Fruit fly (Drosophila melanogaster): ENCODE data around the gene Pfdn6.

Pfdn6 gene

dm6 chr3L:19928435-19929011 is 5.1 kb downstream of the Pfdn6 start, which contains the start of the genes CG8004 and RhoGDI:
CG8004 (minus strand) TSS chr3L:19928508.
RhoGDI (plus strand) TSS chr3L:19928743.
- TF ChIP-seq salr (GFP tag; optimal IDR thresholded peaks at IDR 0.05) (no peak), Ets96B (tag; optimal IDR thresholded peaks at IDR 0.05) (no peak), Eip78C (GFP tag) (peak; percentile 72), fd85E (GFP tag; optimal IDR thresholded peaks at IDR 0.05) (no peak), CG3032 (tag; optimal IDR thresholded peaks at IDR 0.05) (peak; percentile 60), OdsH (GFP tag; optimal IDR thresholded peaks at IDR 0.05) (peak; percentile 63), CG15336 (GFP tag; IDR thresholded peaks at IDR 0.05) (peak; percentile 53), CG11294 (GFP tag; IDR thresholded peaks at IDR 0.05) (no peak), dac (GFP tag; optimal IDR thresholded peaks at IDR 0.05) (no peak), CG1621 (tag; optimal IDR thresholded peaks at IDR 0.05) (peak; percentile 7), Eip75B (GFP tag; optimal IDR thresholded peaks at IDR 0.05) (peak; percentile 61), Sox102F (GFP tag; optimal IDR thresholded peaks at IDR 0.05) (peak; percentile 11), CG10669 (GFP tag; optimal IDR thresholded peaks at IDR 0.05) (peak; percentile 7), CG8319 (GFP tag; optimal IDR thresholded peaks at IDR 0.05) (no peak), achi (GFP tag; optimal IDR thresholded peaks at IDR 0.05) (peak; percentile 67), CG34406 (GFP tag; optimal IDR thresholded peaks at IDR 0.05) (peak; percentile 7), Sox15 (GFP tag; optimal IDR thresholded peaks at IDR 0.05) (peak; percentile 1), CG7368 (GFP tag; optimal IDR thresholded peaks at IDR 0.05) (no peak), CG8119 (GFP tag; IDR thresholded peaks at IDR 0.05) (no peak), CG6276 (GFP tag; optimal IDR thresholded peaks at IDR 0.05) (no peak), Sox14 (GFP tag; optimal IDR thresholded peaks at IDR 0.05) (peak; percentile 89), Ets21C (GFP tag; optimal IDR thresholded peaks at IDR 0.05) (peak; percentile 60), spab (GFP tag; optimal IDR thresholded peaks at IDR 0.05) (no peak), CG4318 (GFP tag; optimal IDR thresholded peaks at IDR 0.05) (no peak), Hr38 (GFP tag; optimal IDR thresholded peaks at IDR 0.05) (no peak), Lpt (GFP tag; optimal IDR thresholded peaks at IDR 0.05) (no peak), pdm3 (GFP tag; optimal IDR thresholded peaks at IDR 0.05) (peak; percentile 78), CG6808 (GFP tag; optimal IDR thresholded peaks at IDR 0.05) (no peak), CG11762 (GFP tag; optimal IDR thresholded peaks at IDR 0.05; ENCODE audit: insufficient read depth) (no peak), CG9139 (GFP tag; optimal IDR thresholded peaks at IDR 0.05) (no peak), svp (GFP tag) (peak; percentile 87), CG11902 (GFP tag; optimal IDR thresholded peaks at IDR 0.05) (no peak), Hr4 (GFP tag; optimal IDR thresholded peaks at IDR 0.05) (peak; percentile 76), Eip93F (GFP tag; optimal IDR thresholded peaks at IDR 0.05) (peak; percentile 31), Gug (GFP tag; IDR thresholded peaks at IDR 0.05) (no peak), CG10631 (GFP tag; optimal IDR thresholded peaks at IDR 0.05) (peak; percentile 56), CG6163 (GFP tag; IDR thresholded peaks at IDR 0.05) (no peak), fd59A (GFP tag; optimal IDR thresholded peaks at IDR 0.05) (no peak), CG6854 (GFP tag; optimal IDR thresholded peaks at IDR 0.05) (no peak), net (GFP tag; optimal IDR thresholded peaks at IDR 0.05) (peak; percentile 22), lz (GFP tag; optimal IDR thresholded peaks at IDR 0.05) (peak; percentile 67), eg (GFP tag; IDR thresholded peaks at IDR 0.05) (peak; percentile 47; the same call in 2 of the 3 replicates), CG31627 (GFP tag; optimal IDR thresholded peaks at IDR 0.05) (peak; percentile 77), CG32006 (GFP tag; optimal IDR thresholded peaks at IDR 0.05) (peak; percentile 40), acj6 (GFP tag; optimal IDR thresholded peaks at IDR 0.05) (peak; percentile 52), dsx (GFP tag; optimal IDR thresholded peaks at IDR 0.05; ENCODE audit: poor library complexity, severe bottlenecking) (no peak), ss (GFP tag; optimal IDR thresholded peaks at IDR 0.05) (no peak), CG8632 (GFP tag; optimal IDR thresholded peaks at IDR 0.05) (no peak), vri (GFP tag; optimal IDR thresholded peaks at IDR 0.05) (peak; percentile 96), fkh (GFP tag; optimal IDR thresholded peaks at IDR 0.05) (no peak), CG6792 (GFP tag; optimal IDR thresholded peaks at IDR 0.05) (peak; percentile 52), Hr39 (GFP tag; optimal IDR thresholded peaks at IDR 0.05) (peak; percentile 69)

All from whole organism, prepupa.